Fruit fly (Drosophila melanogaster) whole organism, embryonic: ENCODE results near the gene axo.

Experiments
- Bteb2 ChIP-seq: fragments of 200-800 bp; sonication (Bioruptor generic); optimal IDR thresholded peaks from 2 replicates; lab custom pipeline; 2016; ENCODE audit warnings: missing biosample characterization, missing genetic modification characterization
- CG10209 ChIP-seq: fragments of 200-800 bp; sonication (Bioruptor generic); optimal IDR thresholded peaks from 3 replicates; lab custom pipeline; 2017; ENCODE audit warnings: missing biosample characterization, mild to moderate bottlenecking, missing genetic modification characterization, missing genetic modification reagents
- CG10366 ChIP-seq: fragments of 200-800 bp; sonication (Bioruptor generic); IDR thresholded peaks from 2 replicates; pipeline ENCODE4 v1.3.6; 2022; ENCODE audit warnings: missing biosample characterization, missing genetic modification characterization
- CG11247 ChIP-seq: fragments of 200-800 bp; sonication (Bioruptor generic); IDR thresholded peaks from 2 replicates; pipeline ENCODE4 v1.3.6; 2022; ENCODE audit warnings: missing biosample characterization, missing genetic modification characterization
- CG12155 ChIP-seq: fragments of 200-800 bp; sonication (Bioruptor generic); optimal IDR thresholded peaks from 3 replicates; lab custom pipeline; 2016; ENCODE audit warnings: missing biosample characterization, missing genetic modification characterization
- CG12659 ChIP-seq: fragments of 200-800 bp; sonication (Bioruptor generic); optimal IDR thresholded peaks from 3 replicates; lab custom pipeline; 2017; ENCODE audit warnings: mild to moderate bottlenecking, missing biosample characterization, missing genetic modification reagents, missing genetic modification characterization
- CG15269 ChIP-seq: fragments of 200-800 bp; sonication (Bioruptor generic); optimal IDR thresholded peaks from 2 replicates; lab custom pipeline; 2018; ENCODE audit warnings: missing biosample characterization, mild to moderate bottlenecking, missing genetic modification characterization, moderate library complexity
- CG34422 ChIP-seq: fragments of 200-800 bp; sonication (Bioruptor generic); IDR thresholded peaks from 3 replicates; pipeline ENCODE4 v1.3.6; 2022; ENCODE audit warnings: missing biosample characterization, missing genetic modification characterization
- CG5245 ChIP-seq: fragments of 200-800 bp; sonication (Bioruptor generic); optimal IDR thresholded peaks from 3 replicates; lab custom pipeline; 2016; ENCODE audit warnings: missing biosample characterization, missing genetic modification characterization
- CG6689 ChIP-seq: fragments of 200-800 bp; sonication (Bioruptor generic); IDR thresholded peaks from 2 replicates; pipeline ENCODE4 v1.3.6; 2022; ENCODE audit warnings: missing biosample characterization, missing genetic modification characterization
- CG7839 ChIP-seq: fragments of 200-800 bp; sonication (Bioruptor generic); optimal IDR thresholded peaks from 3 replicates; lab custom pipeline; 2018; ENCODE audit warnings: missing biosample characterization, mild to moderate bottlenecking, missing genetic modification characterization, moderate library complexity
- CG7928 ChIP-seq: fragments of 200-800 bp; sonication (Bioruptor generic); optimal IDR thresholded peaks from 2 replicates; lab custom pipeline; 2017; ENCODE audit warnings: missing biosample characterization, mild to moderate bottlenecking, missing genetic modification characterization
- CG9437 ChIP-seq: fragments of 200-800 bp; sonication (Bioruptor generic); optimal IDR thresholded peaks from 2 replicates; lab custom pipeline; 2018; ENCODE audit warnings: missing biosample characterization, mild to moderate bottlenecking, missing genetic modification characterization
- CG9932 ChIP-seq: fragments of 200-800 bp; sonication (Bioruptor generic); IDR thresholded peaks from 2 replicates; pipeline ENCODE4 v1.3.6; 2022; ENCODE audit warnings: missing biosample characterization, missing genetic modification characterization
- CTCF ChIP-seq: fragments of 200-800 bp; sonication (Bioruptor generic); optimal IDR thresholded peaks from 2 replicates; lab custom pipeline; 2017; ENCODE audit warnings: missing biosample characterization, mild to moderate bottlenecking, missing genetic modification characterization, moderate library complexity
- Dek ChIP-seq: fragments of 200-800 bp; sonication (Bioruptor generic); optimal IDR thresholded peaks from 3 replicates; lab custom pipeline; 2019; ENCODE audit warnings: missing biosample characterization, mild to moderate bottlenecking, missing genetic modification characterization, moderate library complexity
- Eip74EF ChIP-seq, 2 experiments: fragments of 200-800 bp in 1 of 2; fragments of >200 bp in 1 of 2; sonication (Bioruptor generic) in 1 of 2; optimal IDR thresholded peaks; 2 replicates each; lab custom pipeline; 2017 to 2019; ENCODE audit warnings: missing biosample characterization in 2 of 2, missing genetic modification characterization in 2 of 2, mild to moderate bottlenecking in 1 of 2, moderate library complexity in 1 of 2
- GATAe ChIP-seq: fragments of 200-800 bp; sonication (Bioruptor generic); conservative IDR thresholded peaks from 2 replicates; pipeline ENCODE4 v1.3.6; 2022; ENCODE audit warnings: missing biosample characterization, missing genetic modification characterization
- Hr51 ChIP-seq, 2 experiments: fragments of 200-800 bp; sonication (Bioruptor generic); optimal IDR thresholded peaks; 2 replicates in 1 of 2; 3 replicates in 1 of 2; lab custom pipeline; 2016 to 2018; ENCODE audit warnings: missing biosample characterization in 2 of 2, missing genetic modification characterization in 2 of 2, mild to moderate bottlenecking in 1 of 2, moderate library complexity in 1 of 2
- MESR4 ChIP-seq: fragments of 200-800 bp; sonication (Bioruptor generic); optimal IDR thresholded peaks from 2 replicates; lab custom pipeline; 2018; ENCODE audit warnings: missing biosample characterization, mild to moderate bottlenecking, missing genetic modification characterization, moderate library complexity
- Meics ChIP-seq: fragments of 200-800 bp; sonication (Bioruptor generic); optimal IDR thresholded peaks from 2 replicates; lab custom pipeline; 2017; ENCODE audit warnings: missing biosample characterization, mild to moderate bottlenecking, missing genetic modification characterization
- Mes4 ChIP-seq: fragments of 200-800 bp; sonication (Bioruptor generic); optimal IDR thresholded peaks from 2 replicates; lab custom pipeline; 2016; ENCODE audit warnings: missing biosample characterization, missing genetic modification characterization
- Oaz ChIP-seq: fragments of 200-800 bp; sonication (Bioruptor generic); IDR thresholded peaks from 2 replicates; pipeline ENCODE4 v1.3.6; 2022; ENCODE audit warnings: missing biosample characterization, missing genetic modification characterization
- Optix ChIP-seq: fragments of 200-800 bp; sonication (Bioruptor generic); IDR thresholded peaks from 3 replicates; pipeline ENCODE4 v1.3.6; 2022; ENCODE audit warnings: missing biosample characterization, missing genetic modification characterization
- Ptx1 ChIP-seq: fragments of 200-800 bp; sonication (Bioruptor generic); IDR thresholded peaks from 2 replicates; pipeline ENCODE4 v1.3.6; 2022; ENCODE audit warnings: missing biosample characterization, missing genetic modification characterization
- Six4 ChIP-seq: fragments of 200-800 bp; sonication (Bioruptor generic); optimal IDR thresholded peaks from 2 replicates; lab custom pipeline; 2016; ENCODE audit warnings: missing biosample characterization, missing genetic modification characterization
- Sox100B ChIP-seq: fragments of 200-800 bp; sonication (Bioruptor generic); optimal IDR thresholded peaks from 3 replicates; lab custom pipeline; 2018; ENCODE audit warnings: missing biosample characterization, mild to moderate bottlenecking, missing genetic modification characterization
- Sox102F ChIP-seq: fragments of 200-800 bp; sonication (Bioruptor generic); optimal IDR thresholded peaks from 2 replicates; lab custom pipeline; 2018; ENCODE audit warnings: missing biosample characterization, mild to moderate bottlenecking, missing genetic modification characterization, moderate library complexity
- Xrp1 ChIP-seq: fragments of 200-800 bp; sonication (Bioruptor generic); IDR thresholded peaks from 2 replicates; pipeline ENCODE4 v1.3.6; 2022; ENCODE audit warnings: missing biosample characterization, missing genetic modification characterization
- al ChIP-seq: fragments of 200-800 bp; sonication (Bioruptor generic); IDR thresholded peaks from 2 replicates; pipeline ENCODE4 v1.3.6; 2022; ENCODE audit warnings: missing biosample characterization, missing genetic modification characterization
- ap ChIP-seq: fragments of 200-800 bp; sonication (Bioruptor generic); IDR thresholded peaks from 2 replicates; pipeline ENCODE4 v1.3.6; 2022; ENCODE audit warnings: missing biosample characterization, missing genetic modification characterization
- ato ChIP-seq: fragments of 200-800 bp; sonication (Bioruptor generic); IDR thresholded peaks from 2 replicates; pipeline ENCODE4 v1.3.6; 2022; ENCODE audit warnings: missing biosample characterization, missing genetic modification characterization; ENCODE audit not compliant: partially characterized antibody
- bsh ChIP-seq, 2 experiments: fragments of 200-800 bp; sonication (Bioruptor generic); optimal IDR thresholded peaks; 2 replicates each; lab custom pipeline; 2017 to 2018; ENCODE audit warnings: mild to moderate bottlenecking in 2 of 2, missing biosample characterization in 2 of 2, missing genetic modification characterization in 2 of 2, moderate library complexity in 1 of 2
- cad ChIP-seq: fragments of >200 bp; optimal IDR thresholded peaks from 2 replicates; lab custom pipeline; 2017; ENCODE audit warnings: missing biosample characterization, missing genetic modification characterization
- ci ChIP-seq: fragments of 200-800 bp; sonication (Bioruptor generic); IDR thresholded peaks from 3 replicates; pipeline ENCODE4 v1.3.6; 2022; ENCODE audit warnings: missing biosample characterization, missing genetic modification characterization
- cwo ChIP-seq: fragments of 200-800 bp; sonication (Bioruptor generic); optimal IDR thresholded peaks from 3 replicates; lab custom pipeline; 2017; ENCODE audit warnings: missing biosample characterization, missing genetic modification characterization, mild to moderate bottlenecking, moderate library complexity, missing genetic modification reagents
- eve ChIP-seq, 2 experiments: fragments of >200 bp; optimal IDR thresholded peaks; 2 replicates each; lab custom pipeline; 2017; ENCODE audit warnings: missing biosample characterization in 2 of 2, missing genetic modification characterization in 2 of 2
- gfzf ChIP-seq: fragments of 200-800 bp; sonication (Bioruptor generic); optimal IDR thresholded peaks from 2 replicates; lab custom pipeline; 2016; ENCODE audit warnings: missing biosample characterization, mild to moderate bottlenecking, missing genetic modification characterization, moderate library complexity
- hkb ChIP-seq, 2 experiments: fragments of 200-800 bp in 1 of 2; fragments of >200 bp in 1 of 2; sonication (Bioruptor generic) in 1 of 2; IDR thresholded peaks in 1 of 2; optimal IDR thresholded peaks in 1 of 2; 2 replicates each; pipeline versions ENCODE4 v1.3.6 to Lab custom; 2017 to 2022; ENCODE audit warnings: missing biosample characterization in 1 of 2, missing genetic modification characterization in 1 of 2
- lola ChIP-seq, 3 experiments: fragments of >200 bp in 2 of 3; fragments of 200-800 bp in 1 of 3; sonication (Bioruptor generic) in 1 of 3; optimal IDR thresholded peaks; 2 replicates each; lab custom pipeline; 2017 to 2019; ENCODE audit warnings: missing biosample characterization in 3 of 3, missing genetic modification characterization in 3 of 3, mild to moderate bottlenecking in 1 of 3, moderate library complexity in 1 of 3
- mirr ChIP-seq: fragments of 200-800 bp; sonication (Bioruptor generic); optimal IDR thresholded peaks from 3 replicates; lab custom pipeline; 2018; ENCODE audit warnings: missing biosample characterization, mild to moderate bottlenecking, missing genetic modification characterization
- oc ChIP-seq: fragments of 200-800 bp; sonication (Bioruptor generic); optimal IDR thresholded peaks from 2 replicates; lab custom pipeline; 2018; ENCODE audit warnings: missing biosample characterization, mild to moderate bottlenecking, missing genetic modification characterization, moderate library complexity
- otp ChIP-seq: fragments of 200-800 bp; sonication (Bioruptor generic); IDR thresholded peaks from 3 replicates; pipeline ENCODE4, ENCODE4 v1.3.6; 2022; ENCODE audit warnings: missing biosample characterization, missing genetic modification characterization
- slbo ChIP-seq: fragments of 200-800 bp; sonication (Bioruptor generic); IDR thresholded peaks from 2 replicates; pipeline ENCODE4 v1.3.6; 2022; ENCODE audit warnings: missing biosample characterization, missing genetic modification characterization
- sob ChIP-seq: fragments of 200-800 bp; sonication (Bioruptor generic); IDR thresholded peaks from 2 replicates; pipeline ENCODE4 v1.3.6; 2022; ENCODE audit warnings: missing biosample characterization, missing genetic modification characterization
- tin ChIP-seq: fragments of 200-800 bp; sonication (Bioruptor generic); optimal IDR thresholded peaks from 3 replicates; lab custom pipeline; 2016; ENCODE audit warnings: missing biosample characterization, missing genetic modification characterization
- trh ChIP-seq: fragments of 200-800 bp; sonication (Bioruptor generic); optimal IDR thresholded peaks from 2 replicates; lab custom pipeline; 2016; ENCODE audit warnings: missing biosample characterization, missing genetic modification characterization
- unpg ChIP-seq: fragments of 200-800 bp; sonication (Bioruptor generic); optimal IDR thresholded peaks from 3 replicates; lab custom pipeline; 2018; ENCODE audit warnings: missing biosample characterization, mild to moderate bottlenecking, missing genetic modification characterization, moderate library complexity
- usp ChIP-seq: fragments of >200 bp; optimal IDR thresholded peaks from 2 replicates; lab custom pipeline; 2017; ENCODE audit warnings: missing biosample characterization, missing genetic modification characterization
- zfh1 ChIP-seq: fragments of 200-800 bp; sonication (Bioruptor generic); IDR thresholded peaks from 3 replicates; pipeline ENCODE4 v1.3.6; 2022; ENCODE audit warnings: missing biosample characterization, missing genetic modification characterization

The axo gene

DNA sequence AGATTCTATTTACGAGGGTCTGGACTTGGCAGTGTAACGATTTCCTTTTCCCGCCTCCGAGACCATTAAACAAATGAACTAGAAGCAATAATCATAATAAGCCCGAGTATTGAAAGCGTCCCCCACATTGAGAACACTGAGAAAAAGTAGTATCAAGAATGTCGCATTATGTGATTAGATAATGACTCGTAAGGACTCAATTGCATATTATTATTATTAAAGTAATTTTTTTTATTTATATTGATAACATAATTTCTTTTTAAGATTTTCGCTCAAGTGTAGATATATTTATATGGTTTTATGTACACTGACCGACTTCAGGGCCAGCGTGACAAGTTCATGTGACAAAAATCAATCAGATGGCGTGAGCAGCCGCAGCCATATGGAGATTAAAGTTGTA lies 83.7 kb downstream of the axo start (continued):
- TF ChIP-seq CG9932 (no peak), trh (GFP tag; lab: Kevin White, UChicago) (no peak), cad (GFP tag; lab: Kevin White, UChicago) (no peak), hkb (optimal IDR thresholded peaks at IDR 0.05; lab: Kevin White, UChicago) (no peak), hkb (GFP tag; IDR thresholded peaks at IDR 0.05; lab: Robert Waterston, UW) (peak; percentile 51; the same call in 1 of the 2 replicates), slbo (GFP tag; lab: Robert Waterston, UW) (peak; percentile 62), Eip74EF (GFP tag; optimal IDR thresholded peaks at IDR 0.05; lab: Kevin White, UChicago) (peak in 1 of 2 experiments; percentile 19), Xrp1 (GFP tag; lab: Robert Waterston, UW) (peak; percentile 69), otp (GFP tag; lab: Robert Waterston, UW) (no peak), Oaz (GFP tag; lab: Robert Waterston, UW) (0 out of 2 replicates have a peak, but pooled peaks have one; percentile 28), Hr51 (GFP tag; optimal IDR thresholded peaks at IDR 0.05; lab: Kevin White, UChicago) (peak in 1 of 2 experiments; percentile 62), lola (GFP tag; optimal IDR thresholded peaks at IDR 0.05; lab: Kevin White, UChicago) (peak in 1 of 3 experiments; percentile 13), bsh (GFP tag; optimal IDR thresholded peaks at IDR 0.05; lab: Kevin White, UChicago) (peak in 1 of 2 experiments; percentile 73), Dek (peak; percentile 48), CG12155 (GFP tag; lab: Kevin White, UChicago) (no peak), Sox100B (GFP tag; lab: Kevin White, UChicago) (peak; percentile 29), CG15269 (tag; lab: Kevin White, UChicago) (peak; percentile 64), CG5245 (GFP tag; lab: Kevin White, UChicago) (no peak), mirr (GFP tag; lab: Kevin White, UChicago) (no peak), gfzf (GFP tag; lab: Kevin White, UChicago) (no peak), sob (peak; percentile 78), Bteb2 (no peak), usp (no peak), CG10209 (peak; percentile 13), CG11247 (peak; percentile 57; the same call in 1 of the 2 replicates), Sox102F (GFP tag; lab: Kevin White, UChicago) (peak; percentile 72), tin (GFP tag; lab: Kevin White, UChicago) (peak; percentile 17), GATAe (GFP tag; lab: Robert Waterston, UW) (0 out of 2 replicates have a peak, but pooled peaks have one; percentile 14), ap (GFP tag; lab: Robert Waterston, UW) (peak; percentile 57), CG12659 (GFP tag; lab: Kevin White, UChicago) (peak; percentile 27), ci (GFP tag; lab: Robert Waterston, UW) (peak; percentile 70; the same call in 2 of the 3 replicates), CG7839 (tag; lab: Kevin White, UChicago) (peak; percentile 63), Six4 (GFP tag; lab: Kevin White, UChicago) (no peak), cwo (GFP tag; lab: Kevin White, UChicago) (peak; percentile 31), CG34422 (GFP tag; lab: Robert Waterston, UW) (0 out of 3 replicates have a peak, but pooled peaks have one; percentile 50), CTCF (GFP tag; lab: Kevin White, UChicago) (no peak), CG6689 (GFP tag; lab: Robert Waterston, UW) (peak; percentile 52), Optix (GFP tag; lab: Robert Waterston, UW) (no peak), zfh1 (0 out of 3 replicates have a peak, but pooled peaks have one; percentile 36), oc (tag; lab: Kevin White, UChicago) (peak; percentile 19), Mes4 (GFP tag; lab: Kevin White, UChicago) (no peak), al (GFP tag; lab: Robert Waterston, UW) (no peak), unpg (peak; percentile 69), CG9437 (GFP tag; lab: Kevin White, UChicago) (peak; percentile 23), Ptx1 (GFP tag; lab: Robert Waterston, UW) (peak; percentile 63), CG7928 (no peak), MESR4 (no peak), eve (GFP tag; optimal IDR thresholded peaks at IDR 0.05; lab: Kevin White, UChicago) (no peak), Meics (GFP tag; lab: Kevin White, UChicago) (peak; percentile 34), CG10366 (GFP tag; lab: Robert Waterston, UW) (peak; percentile 31; the same call in 1 of the 2 replicates), ato (GFP tag; lab: Robert Waterston, UW) (no peak)
